Worm (Caenorhabditis elegans): ENCODE data around the gene B0281.1.

- TF ChIP-seq lin-11 (tag; optimal IDR thresholded peaks at IDR 0.05): no peak
- no peak for TF ChIP-seq zag-1 (tag; optimal IDR thresholded peaks at IDR 0.05)
- no peak for TF ChIP-seq Y55F3AM.14 (GFP tag; optimal IDR thresholded peaks at IDR 0.05)
- no peak for TF ChIP-seq ama-1 (optimal IDR thresholded peaks at IDR 0.05)
- no peak for TF ChIP-seq nhr-11 (tag; optimal IDR thresholded peaks at IDR 0.05)
- no peak for TF ChIP-seq nhr-12 (tag; optimal IDR thresholded peaks at IDR 0.05)
- no peak for TF ChIP-seq mab-5 (tag; optimal IDR thresholded peaks at IDR 0.05)
- TF ChIP-seq elt-3 (tag; optimal IDR thresholded peaks at IDR 0.05): no peak
- no peak for TF ChIP-seq nhr-77 (tag; optimal IDR thresholded peaks at IDR 0.05)
- TF ChIP-seq mdl-1 (tag; optimal IDR thresholded peaks at IDR 0.05): no peak
- no peak for TF ChIP-seq dmd-4 (tag; optimal IDR thresholded peaks at IDR 0.05)
- TF ChIP-seq gmeb-1 (tag; optimal IDR thresholded peaks at IDR 0.05): no peak
Observed at ce11 chrII:2279263-2279662, 33.6 kb upstream of the B0281.1 start, which contains the start of gene K09F6.6.

Measured in whole organism, L2 larva.